Worm (Caenorhabditis elegans): ENCODE measurements around the gene ZK354.8.

Gene ZK354.8

DNA sequence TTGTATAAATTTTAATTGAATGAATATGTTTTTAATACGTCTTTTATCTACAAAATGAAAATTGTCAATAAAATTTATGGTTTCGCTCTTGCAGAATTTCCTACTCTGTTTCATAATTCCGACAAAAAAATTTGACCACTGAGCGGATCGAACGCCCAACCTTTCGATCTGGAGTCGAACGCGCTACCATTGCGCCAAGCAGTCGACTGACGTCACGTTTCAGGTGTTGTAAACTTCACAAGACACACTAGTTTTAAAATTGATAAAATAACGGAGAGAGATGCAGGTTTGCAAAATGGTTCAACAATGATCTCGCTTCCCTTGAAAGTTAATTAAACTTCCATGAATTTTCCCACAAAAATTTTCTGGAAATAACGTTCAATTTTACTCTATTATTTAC is 38.2 kb upstream of the ZK354.8 start:
- TF ChIP-seq nhr-2 (tag; optimal IDR thresholded peaks at IDR 0.05) (no peak), blmp-1 (tag; optimal IDR thresholded peaks at IDR 0.05) (no peak), lsy-2 (tag; optimal IDR thresholded peaks at IDR 0.05) (no peak), elt-1 (tag; optimal IDR thresholded peaks at IDR 0.05; ENCODE audit: borderline replicate concordance, insufficient read depth) (no peak), zip-8 (tag; optimal IDR thresholded peaks at IDR 0.05) (no peak), hlh-1 (tag; optimal IDR thresholded peaks at IDR 0.05) (no peak), mls-2 (tag; optimal IDR thresholded peaks at IDR 0.05) (no peak), ceh-39 (tag; optimal IDR thresholded peaks at IDR 0.05) (no peak), lin-32 (GFP tag; optimal IDR thresholded peaks at IDR 0.05) (no peak), bed-3 (GFP tag; optimal IDR thresholded peaks at IDR 0.05) (no peak), sptf-1 (tag; optimal IDR thresholded peaks at IDR 0.05) (no peak), tbx-8 (GFP tag; optimal IDR thresholded peaks at IDR 0.05) (no peak), nhr-28 (tag; optimal IDR thresholded peaks at IDR 0.05) (no peak), drap-1 (GFP tag; optimal IDR thresholded peaks at IDR 0.05) (no peak)

DNA sequence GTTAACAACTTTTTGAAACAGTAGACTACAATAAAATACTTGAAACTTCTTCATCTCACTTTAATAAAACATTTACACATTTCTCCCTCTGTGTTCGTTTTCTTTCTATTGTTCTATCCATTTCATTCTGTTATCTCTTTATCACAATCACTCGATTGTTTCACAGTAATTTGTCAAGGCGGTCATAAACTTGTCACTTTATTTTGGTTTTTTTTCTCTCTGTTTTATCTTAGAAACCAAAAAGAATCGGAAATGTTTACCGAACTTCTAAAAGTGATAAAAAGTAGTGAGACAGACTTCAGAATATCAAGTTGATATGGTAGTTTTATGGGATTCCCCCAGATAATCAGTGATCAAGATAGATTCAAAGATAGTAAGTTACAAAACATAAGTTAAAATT is 33.3 kb upstream of the ZK354.8 start, which contains the start of gene Y4C6B.2:
Gene Y4C6B.2, plus strand, starts transcription at position 320 of the 400 bp plus-strand sequence.
- TF ChIP-seq mls-2 (tag; optimal IDR thresholded peaks at IDR 0.05): no peak
- TF ChIP-seq nhr-2 (tag; optimal IDR thresholded peaks at IDR 0.05): no peak
- TF ChIP-seq pha-4 (tag; optimal IDR thresholded peaks at IDR 0.05): no peak
- no peak for TF ChIP-seq nhr-28 (tag; optimal IDR thresholded peaks at IDR 0.05)

DNA sequence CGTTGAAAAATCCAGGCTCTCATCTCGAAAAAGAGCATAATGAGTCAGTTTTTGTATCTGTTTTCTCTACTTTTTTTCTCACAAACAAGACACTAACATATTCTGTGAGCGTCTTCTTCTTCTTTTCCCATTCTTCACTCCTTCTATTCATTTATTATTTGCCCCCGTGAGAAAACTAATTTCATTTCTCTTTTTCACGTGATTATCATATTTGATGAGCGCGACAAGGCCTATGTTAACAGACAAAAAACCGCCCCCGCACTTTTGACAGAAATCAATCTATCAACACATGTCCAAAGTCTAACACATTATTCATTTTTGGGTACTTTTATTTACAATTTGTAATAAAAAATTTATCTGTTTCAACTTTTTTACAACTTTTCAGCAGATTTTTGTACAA is 31.7 kb upstream of the ZK354.8 start:
- TF ChIP-seq unc-39 (tag; optimal IDR thresholded peaks at IDR 0.05) (no peak), bed-3 (GFP tag; optimal IDR thresholded peaks at IDR 0.05) (no peak), blmp-1 (tag; optimal IDR thresholded peaks at IDR 0.05) (no peak), nhr-2 (tag; optimal IDR thresholded peaks at IDR 0.05) (no peak), ces-1 (GFP tag; optimal IDR thresholded peaks at IDR 0.05) (no peak)

DNA sequence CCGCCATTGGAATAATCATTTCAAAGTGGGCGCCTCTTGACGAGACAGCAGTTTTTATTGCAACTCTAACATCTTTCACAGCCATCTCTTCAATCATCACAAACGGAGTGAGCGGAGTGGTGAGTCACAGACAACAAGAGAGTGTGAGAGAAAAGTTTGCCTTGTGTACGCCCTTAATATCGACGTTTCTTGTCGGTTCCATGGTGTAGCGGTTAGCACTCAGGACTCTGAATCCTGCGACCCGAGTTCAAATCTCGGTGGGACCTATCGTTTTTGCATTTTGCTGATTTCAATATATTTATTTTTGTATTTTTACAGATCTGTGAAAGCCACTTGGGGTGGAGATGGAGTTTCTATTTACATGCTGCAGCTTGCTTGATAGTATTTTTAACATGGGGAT is 28.6 kb upstream of the ZK354.8 start:
- peak; percentile 66 for TF ChIP-seq bed-3 (GFP tag; optimal IDR thresholded peaks at IDR 0.05)
- no peak for TF ChIP-seq lin-32 (GFP tag; optimal IDR thresholded peaks at IDR 0.05)
- peak; percentile 45 for TF ChIP-seq ceh-83 (GFP tag; optimal IDR thresholded peaks at IDR 0.05)
- TF ChIP-seq pha-4 (tag; optimal IDR thresholded peaks at IDR 0.05): no peak
- no peak for TF ChIP-seq nhr-28 (tag; optimal IDR thresholded peaks at IDR 0.05)
- peak; percentile 20 for TF ChIP-seq mep-1 (tag; optimal IDR thresholded peaks at IDR 0.05)
- TF ChIP-seq unc-120 (tag; optimal IDR thresholded peaks at IDR 0.05; ENCODE audit: poor library complexity, severe bottlenecking): no peak
- TF ChIP-seq lsy-2 (tag; optimal IDR thresholded peaks at IDR 0.05): peak; percentile 12
- TF ChIP-seq ceh-43 (GFP tag; optimal IDR thresholded peaks at IDR 0.05): peak; percentile 44
- no peak for TF ChIP-seq cnd-1 (tag; optimal IDR thresholded peaks at IDR 0.05)
- no peak for TF ChIP-seq elt-3 (tag; optimal IDR thresholded peaks at IDR 0.05)
- no peak for TF ChIP-seq sem-2 (GFP tag; optimal IDR thresholded peaks at IDR 0.05)
- TF ChIP-seq nhr-12 (tag; optimal IDR thresholded peaks at IDR 0.05): peak; percentile 12

DNA sequence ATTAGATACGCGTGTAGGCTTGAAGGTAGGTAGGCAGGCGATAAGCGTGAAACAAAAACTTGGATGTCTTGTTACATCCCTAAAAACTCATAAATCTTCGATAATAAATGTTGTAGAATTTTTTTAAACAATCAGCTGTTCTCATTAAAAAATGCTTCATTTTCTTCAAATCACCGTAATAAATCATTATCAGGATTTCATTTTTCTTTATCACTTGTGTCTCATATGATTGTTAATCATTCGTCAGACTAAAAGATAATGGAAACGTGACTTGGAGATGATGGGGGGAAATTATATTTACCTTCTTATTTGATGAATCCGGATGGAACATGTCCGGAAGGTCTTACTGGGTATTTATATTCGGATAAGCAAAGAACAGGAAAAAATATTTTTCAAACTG is 27.5 kb upstream of the ZK354.8 start:
- TF ChIP-seq nhr-76 (tag; optimal IDR thresholded peaks at IDR 0.05) (no peak), ztf-11 (tag; optimal IDR thresholded peaks at IDR 0.05) (no peak), tbx-8 (GFP tag; optimal IDR thresholded peaks at IDR 0.05) (no peak), sem-2 (GFP tag; optimal IDR thresholded peaks at IDR 0.05) (no peak), nhr-237 (tag; optimal IDR thresholded peaks at IDR 0.05) (no peak), mep-1 (tag; optimal IDR thresholded peaks at IDR 0.05) (no peak), nhr-12 (tag; optimal IDR thresholded peaks at IDR 0.05) (no peak), ceh-43 (GFP tag; optimal IDR thresholded peaks at IDR 0.05) (no peak), ham-2 (GFP tag; optimal IDR thresholded peaks at IDR 0.05) (no peak)

DNA sequence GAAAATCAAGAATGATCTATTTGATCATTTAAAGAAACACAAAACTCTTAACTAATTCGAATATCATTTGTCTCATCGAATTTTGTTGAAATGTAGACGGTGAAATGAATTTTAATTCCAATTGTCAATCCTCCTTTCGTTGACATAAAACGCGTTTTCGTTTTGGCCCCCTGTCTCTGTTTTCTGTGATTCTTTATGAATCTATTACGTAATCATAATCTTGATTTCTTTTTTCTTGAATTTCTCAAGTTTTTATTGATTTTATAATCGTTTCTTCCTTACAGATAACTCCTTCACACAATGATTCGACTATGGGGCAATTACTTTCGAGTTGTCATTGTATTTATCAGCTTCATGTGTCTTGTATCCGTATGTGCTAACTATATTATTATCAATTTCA is 26.2 kb upstream of the ZK354.8 start, which contains the start of gene Y4C6B.3:
Gene Y4C6B.3, plus strand, starts transcription at position 301 of the 400 bp plus-strand sequence.
- TF ChIP-seq ceh-39 (tag; optimal IDR thresholded peaks at IDR 0.05) (no peak), ces-1 (GFP tag; optimal IDR thresholded peaks at IDR 0.05) (no peak), zip-8 (tag; optimal IDR thresholded peaks at IDR 0.05) (peak; percentile 65), tbx-8 (GFP tag; optimal IDR thresholded peaks at IDR 0.05) (no peak)
